Worm (Caenorhabditis elegans): Measurements from ENCODE around the gene gtf-2H3.
A peak's percentile ranks its signal among the peaks of the same experiment; 100 is the strongest.

The gtf-2H3 gene

DNA sequence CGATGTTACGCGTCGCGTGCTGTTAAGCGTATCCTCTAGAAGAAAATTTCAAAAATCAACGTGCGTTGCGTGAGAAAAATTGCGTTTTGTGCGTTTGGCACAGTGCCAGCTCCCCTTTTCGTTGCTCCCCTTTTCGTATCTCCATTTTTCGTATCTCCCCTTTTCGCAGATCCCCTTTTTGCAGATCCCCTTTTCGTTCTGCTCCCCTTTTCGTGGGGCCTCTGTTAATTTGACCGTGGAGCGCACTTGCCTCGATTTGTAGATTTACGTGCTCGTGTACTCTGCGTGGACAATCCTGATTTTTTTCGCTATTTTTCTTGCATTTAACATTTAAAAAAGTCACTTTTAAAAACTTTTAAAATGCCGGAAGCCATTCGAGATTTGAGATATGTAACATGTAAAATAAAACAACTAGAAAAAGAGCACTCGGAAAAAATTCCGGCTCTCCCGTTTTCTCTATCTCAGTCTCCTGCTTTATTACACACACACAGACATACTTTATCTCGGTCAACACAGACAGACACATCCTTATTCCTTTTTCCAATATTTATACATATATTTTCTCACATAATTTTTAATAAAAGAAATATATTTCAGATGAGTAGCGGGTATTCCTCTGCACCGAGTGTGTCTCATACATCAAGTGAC lies 3.8 kb upstream of the gtf-2H3 start, which contains the start of gene ttll-4 (continued):
- peak; percentile 71 for TF ChIP-seq hlh-8 (tag; optimal IDR thresholded peaks at IDR 0.05)
- peak; percentile 71 for TF ChIP-seq fkh-6 (tag; optimal IDR thresholded peaks at IDR 0.05)
- TF ChIP-seq ceh-18 (tag; optimal IDR thresholded peaks at IDR 0.05) = peak; percentile 77
- peak; percentile 79 for TF ChIP-seq fax-1 (tag; optimal IDR thresholded peaks at IDR 0.05)
- no peak for TF ChIP-seq ztf-16 (tag; optimal IDR thresholded peaks at IDR 0.05)
- TF ChIP-seq ahr-1 (tag; optimal IDR thresholded peaks at IDR 0.05) = peak; percentile 58
- TF ChIP-seq syd-9 (tag; optimal IDR thresholded peaks at IDR 0.05) = peak; percentile 6
- TF ChIP-seq ref-2 (tag; optimal IDR thresholded peaks at IDR 0.05) = peak; percentile 88
- no peak for TF ChIP-seq odd-2 (tag; optimal IDR thresholded peaks at IDR 0.05)
- no peak for TF ChIP-seq unc-3 (GFP tag; conservative IDR thresholded peaks at IDR 0.05)
- TF ChIP-seq unc-3 (tag; optimal IDR thresholded peaks at IDR 0.05) = peak; percentile 46
- peak; percentile 26 for TF ChIP-seq sdc-2 (tag; optimal IDR thresholded peaks at IDR 0.05)
- TF ChIP-seq mec-3 (tag; optimal IDR thresholded peaks at IDR 0.05; ENCODE audit: borderline replicate concordance) = peak; percentile 79
- TF ChIP-seq fkh-10 (GFP tag; optimal IDR thresholded peaks at IDR 0.05) = no peak
- TF ChIP-seq sox-4 (tag; optimal IDR thresholded peaks at IDR 0.05) = no peak
- TF ChIP-seq zip-5 (tag; optimal IDR thresholded peaks at IDR 0.05) = peak; percentile 51
- TF ChIP-seq dmd-4 (tag; optimal IDR thresholded peaks at IDR 0.05; ENCODE audit: borderline replicate concordance) = peak; percentile 79
- peak; percentile 86 for TF ChIP-seq C08G9.2 (tag; optimal IDR thresholded peaks at IDR 0.05)
- TF ChIP-seq unc-55 (GFP tag; optimal IDR thresholded peaks at IDR 0.05) = no peak
- no peak for TF ChIP-seq C38D4.7 (GFP tag; optimal IDR thresholded peaks at IDR 0.05)
- TF ChIP-seq pqm-1 (tag; optimal IDR thresholded peaks at IDR 0.05) = peak; percentile 12
- TF ChIP-seq nfya-1 (tag; optimal IDR thresholded peaks at IDR 0.05) = peak; percentile 15
- TF ChIP-seq ceh-48 (tag; optimal IDR thresholded peaks at IDR 0.05) = peak; percentile 21
- peak; percentile 9 for TF ChIP-seq gmeb-2 (tag; optimal IDR thresholded peaks at IDR 0.05)
- TF ChIP-seq ceh-31 (tag; optimal IDR thresholded peaks at IDR 0.05) = peak; percentile 96
- peak; percentile 91 for TF ChIP-seq tbx-2 (tag; optimal IDR thresholded peaks at IDR 0.05)
- no peak for TF ChIP-seq npax-4 (tag; optimal IDR thresholded peaks at IDR 0.05)
- TF ChIP-seq ceh-2 (tag; optimal IDR thresholded peaks at IDR 0.05) = peak; percentile 85
- TF ChIP-seq che-1 (tag; optimal IDR thresholded peaks at IDR 0.05) = no peak

DNA sequence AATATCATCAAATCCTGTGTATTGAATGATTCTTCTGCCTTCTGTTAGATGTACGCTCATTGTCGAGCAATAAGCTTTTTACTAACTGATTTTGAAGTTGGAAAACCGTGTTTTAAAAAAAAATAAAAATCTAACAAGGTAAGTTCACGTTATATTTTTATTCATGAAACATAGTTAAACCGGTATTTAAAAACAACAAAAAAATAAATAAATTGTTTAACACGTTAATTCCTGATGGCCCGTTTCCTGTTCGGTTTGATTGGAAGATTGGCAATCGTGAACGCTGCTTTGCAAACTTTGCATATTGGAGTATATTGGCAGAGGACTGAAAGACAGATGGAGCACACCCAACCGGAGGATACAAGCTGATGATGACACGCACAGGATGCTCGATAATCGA lies 1.1 kb downstream of the gtf-2H3 start, which contains the start of gene ZK1128.3:
Gene ZK1128.3, minus strand, starts transcription at position 101 of the 400 bp plus-strand sequence.
- no peak for TF ChIP-seq ttx-3 (tag; optimal IDR thresholded peaks at IDR 0.05)
- TF ChIP-seq ceh-31 (tag; optimal IDR thresholded peaks at IDR 0.05) = no peak
- no peak for TF ChIP-seq hlh-13 (GFP tag; optimal IDR thresholded peaks at IDR 0.05)
- no peak for TF ChIP-seq ceh-2 (tag; optimal IDR thresholded peaks at IDR 0.05)
- TF ChIP-seq fkh-10 (GFP tag; optimal IDR thresholded peaks at IDR 0.05) = no peak
- TF ChIP-seq unc-3 (GFP tag; conservative IDR thresholded peaks at IDR 0.05) = no peak
- TF ChIP-seq unc-3 (tag; optimal IDR thresholded peaks at IDR 0.05) = no peak
- no peak for TF ChIP-seq eyg-1 (tag; optimal IDR thresholded peaks at IDR 0.05)
- no peak for TF ChIP-seq ceh-14 (tag; optimal IDR thresholded peaks at IDR 0.05)
- TF ChIP-seq mec-3 (tag; optimal IDR thresholded peaks at IDR 0.05; ENCODE audit: borderline replicate concordance) = no peak
- no peak for TF ChIP-seq rnt-1 (tag; optimal IDR thresholded peaks at IDR 0.05)
- TF ChIP-seq odd-2 (tag; optimal IDR thresholded peaks at IDR 0.05) = no peak
- TF ChIP-seq che-1 (tag; optimal IDR thresholded peaks at IDR 0.05) = no peak
- TF ChIP-seq tbx-7 (tag; optimal IDR thresholded peaks at IDR 0.05) = no peak
- no peak for TF ChIP-seq ets-4 (tag; optimal IDR thresholded peaks at IDR 0.05)
- TF ChIP-seq gmeb-2 (tag; optimal IDR thresholded peaks at IDR 0.05) = no peak
- TF ChIP-seq lim-6 (tag; optimal IDR thresholded peaks at IDR 0.05) = no peak
- no peak for TF ChIP-seq pha-2 (tag; optimal IDR thresholded peaks at IDR 0.05)

DNA sequence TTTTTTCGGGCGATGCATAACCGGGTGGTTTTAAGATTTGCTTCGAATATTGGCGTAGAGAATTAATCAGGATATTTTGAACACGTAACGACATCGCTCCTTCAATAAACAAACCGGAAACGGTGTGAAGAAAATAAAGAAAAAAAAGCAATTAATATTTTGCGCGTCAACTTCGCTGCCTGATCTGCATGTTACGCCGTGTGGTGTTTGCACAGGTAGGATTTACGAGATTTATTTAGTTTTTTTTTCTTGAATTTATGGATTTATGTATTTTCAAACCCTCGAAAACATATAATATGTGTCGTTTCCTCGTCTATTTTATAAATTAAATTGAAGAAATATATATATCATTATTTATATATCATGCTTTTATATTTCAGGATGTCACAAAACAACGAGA lies 5.3 kb downstream of the gtf-2H3 start, which contains the start of the genes ZK1128.1 and mett-10:
Gene ZK1128.1, minus strand, starts transcription at position 99 of the 400 bp plus-strand sequence.
Gene mett-10, plus strand, starts transcription at position 375 of the 400 bp plus-strand sequence.
- TF ChIP-seq hlh-6 (tag; optimal IDR thresholded peaks at IDR 0.05) = no peak
- no peak for TF ChIP-seq lin-11 (tag; optimal IDR thresholded peaks at IDR 0.05)
- TF ChIP-seq ceh-45 (GFP tag; IDR thresholded peaks at IDR 0.05) = no peak
- peak; percentile 13 for TF ChIP-seq unc-42 (tag; optimal IDR thresholded peaks at IDR 0.05)
- no peak for TF ChIP-seq odd-2 (tag; optimal IDR thresholded peaks at IDR 0.05)

All from whole organism, late embryonic.